Fruit fly (Drosophila melanogaster): Measurements from ENCODE around the gene CG3793.

CG3793 gene

DNA sequence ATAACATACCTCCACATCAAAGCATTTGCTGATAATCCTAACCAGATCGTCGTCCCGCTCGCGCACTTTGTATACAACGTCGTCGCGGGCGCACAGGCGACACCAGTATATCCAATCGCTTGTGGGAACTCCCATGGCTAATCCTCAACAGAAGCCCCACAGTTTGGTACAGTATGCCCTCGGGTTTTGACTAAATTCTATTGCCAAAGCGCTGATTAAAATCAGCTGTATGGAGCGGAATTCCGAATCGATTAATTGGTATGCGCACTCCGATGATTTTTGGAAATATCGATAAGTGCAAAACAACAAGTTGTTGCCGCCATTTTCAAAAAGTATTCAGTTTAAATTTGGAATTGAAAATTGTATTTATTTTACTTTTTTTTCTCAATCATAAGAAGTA lies 4.1 kb downstream of the CG3793 start, which contains the start of gene wek (continued):
- TF ChIP-seq CG7745 (tag; optimal IDR thresholded peaks at IDR 0.05), result no peak
- no peak for TF ChIP-seq zen (tag; optimal IDR thresholded peaks at IDR 0.05)
- TF ChIP-seq crp (GFP tag; optimal IDR thresholded peaks at IDR 0.05), result peak; percentile 4 to 82
- peak; percentile 88 for TF ChIP-seq grn (GFP tag; optimal IDR thresholded peaks at IDR 0.05)
- no peak for TF ChIP-seq CG17385 (GFP tag; optimal IDR thresholded peaks at IDR 0.05)
- TF ChIP-seq btn (GFP tag; optimal IDR thresholded peaks at IDR 0.05), result no peak
- no peak for TF ChIP-seq Eip74EF (GFP tag; optimal IDR thresholded peaks at IDR 0.05)
- TF ChIP-seq CG12391 (tag; optimal IDR thresholded peaks at IDR 0.05), result no peak
- TF ChIP-seq CG5953 (GFP tag; IDR thresholded peaks at IDR 0.05), result no peak
- TF ChIP-seq gfzf (GFP tag; optimal IDR thresholded peaks at IDR 0.05), result peak; percentile 2
- TF ChIP-seq Bgb (GFP tag; IDR thresholded peaks at IDR 0.05; ENCODE audit: partially characterized antibody), result peak; percentile 74
- peak; percentile 69 for TF ChIP-seq hbn (GFP tag; IDR thresholded peaks at IDR 0.05; ENCODE audit: partially characterized antibody)
- no peak for TF ChIP-seq CG8765 (GFP tag; IDR thresholded peaks at IDR 0.05)
- no peak for TF ChIP-seq CG14667 (GFP tag; IDR thresholded peaks at IDR 0.05)
- peak; percentile 64 for TF ChIP-seq BEAF-32 (GFP tag; optimal IDR thresholded peaks at IDR 0.05)
- TF ChIP-seq bigmax (GFP tag; optimal IDR thresholded peaks at IDR 0.05), result no peak
- no peak for TF ChIP-seq vvl (GFP tag; IDR thresholded peaks at IDR 0.05)
- TF ChIP-seq luna (GFP tag; optimal IDR thresholded peaks at IDR 0.05), result no peak
- TF ChIP-seq YL-1 (GFP tag; optimal IDR thresholded peaks at IDR 0.05), result peak; percentile 20
- TF ChIP-seq z (GFP tag; IDR thresholded peaks at IDR 0.05), result no peak
- TF ChIP-seq caup (GFP tag; optimal IDR thresholded peaks at IDR 0.05; ENCODE audit: severe bottlenecking), result no peak
- no peak for TF ChIP-seq pfk (GFP tag; optimal IDR thresholded peaks at IDR 0.05)
- TF ChIP-seq CG8281 (tag; optimal IDR thresholded peaks at IDR 0.05), result no peak
- no peak for TF ChIP-seq CG6175 (GFP tag; IDR thresholded peaks at IDR 0.05)
- TF ChIP-seq CG10462 (GFP tag; optimal IDR thresholded peaks at IDR 0.05), result no peak
- peak; percentile 84 for TF ChIP-seq nerfin-2 (GFP tag; IDR thresholded peaks at IDR 0.05; ENCODE audit: partially characterized antibody)
- TF ChIP-seq CG33557 (GFP tag; optimal IDR thresholded peaks at IDR 0.05), result no peak
- peak; percentile 70 for TF ChIP-seq CG14860 (GFP tag; IDR thresholded peaks at IDR 0.05; ENCODE audit: partially characterized antibody)
- TF ChIP-seq Lhr (GFP tag; optimal IDR thresholded peaks at IDR 0.05), result no peak
- TF ChIP-seq sqz (GFP tag; optimal IDR thresholded peaks at IDR 0.05), result no peak
- TF ChIP-seq mirr (GFP tag; optimal IDR thresholded peaks at IDR 0.05), result no peak
- no peak for TF ChIP-seq jigr1 (GFP tag; IDR thresholded peaks at IDR 0.05)
- no peak for TF ChIP-seq CG31388 (GFP tag; optimal IDR thresholded peaks at IDR 0.05)
- TF ChIP-seq grau (tag; optimal IDR thresholded peaks at IDR 0.05), result peak; percentile 76
- no peak for TF ChIP-seq Gsc (GFP tag; IDR thresholded peaks at IDR 0.05)
- TF ChIP-seq prd (optimal IDR thresholded peaks at IDR 0.05), result no peak
- no peak for TF ChIP-seq prd (GFP tag; IDR thresholded peaks at IDR 0.05)
- peak; percentile 74 for TF ChIP-seq tna (GFP tag; IDR thresholded peaks at IDR 0.05; ENCODE audit: partially characterized antibody)
- TF ChIP-seq CG2116 (GFP tag; optimal IDR thresholded peaks at IDR 0.05), result peak; percentile 79
- peak; percentile 69 for TF ChIP-seq amos (GFP tag; IDR thresholded peaks at IDR 0.05; ENCODE audit: partially characterized antibody)
- no peak for TF ChIP-seq CG17912 (GFP tag; optimal IDR thresholded peaks at IDR 0.05)
- TF ChIP-seq CG6689 (GFP tag; IDR thresholded peaks at IDR 0.05), result no peak
- no peak for TF ChIP-seq CoRest (tag; optimal IDR thresholded peaks at IDR 0.05)
- TF ChIP-seq Adf1 (GFP tag; IDR thresholded peaks at IDR 0.05), result no peak
- TF ChIP-seq CG7357 (GFP tag; IDR thresholded peaks at IDR 0.05), result no peak
- TF ChIP-seq vnd (GFP tag; IDR thresholded peaks at IDR 0.05; ENCODE audit: partially characterized antibody), result peak; percentile 60; the same call in 2 of the 3 replicates
- peak; percentile 20 for TF ChIP-seq CG17186 (GFP tag; optimal IDR thresholded peaks at IDR 0.05)
- TF ChIP-seq CG1233 (GFP tag; optimal IDR thresholded peaks at IDR 0.05), result no peak
- no peak for TF ChIP-seq CG13296 (GFP tag; optimal IDR thresholded peaks at IDR 0.05)
- no peak for TF ChIP-seq CG33213 (GFP tag; optimal IDR thresholded peaks at IDR 0.05)

All from whole organism, embryonic.